Fruit fly (Drosophila melanogaster) whole organism: ENCODE results near the gene Blos2.

Source experiments
- pan ChIP-seq: fragments of >200 bp; optimal IDR thresholded peaks from 2 replicates; lab custom pipeline; 2017
- psq ChIP-seq: fragments of >200 bp; optimal IDR thresholded peaks from 2 replicates; lab custom pipeline; 2017
- usp ChIP-seq: fragments of >200 bp; optimal IDR thresholded peaks from 2 replicates; lab custom pipeline; 2017; ENCODE audit warnings: missing biosample characterization, missing genetic modification characterization, mixed read lengths

- no peak for TF ChIP-seq pan (lab: Kevin White, UChicago)
- no peak for TF ChIP-seq usp
- no peak for TF ChIP-seq psq (lab: Kevin White, UChicago)
Observed at dm6 chr3L:11091943-11092609, 30.7 kb downstream of the Blos2 start.
